Worm (Caenorhabditis elegans): ENCODE results near the gene del-9.

Gene del-9

DNA sequence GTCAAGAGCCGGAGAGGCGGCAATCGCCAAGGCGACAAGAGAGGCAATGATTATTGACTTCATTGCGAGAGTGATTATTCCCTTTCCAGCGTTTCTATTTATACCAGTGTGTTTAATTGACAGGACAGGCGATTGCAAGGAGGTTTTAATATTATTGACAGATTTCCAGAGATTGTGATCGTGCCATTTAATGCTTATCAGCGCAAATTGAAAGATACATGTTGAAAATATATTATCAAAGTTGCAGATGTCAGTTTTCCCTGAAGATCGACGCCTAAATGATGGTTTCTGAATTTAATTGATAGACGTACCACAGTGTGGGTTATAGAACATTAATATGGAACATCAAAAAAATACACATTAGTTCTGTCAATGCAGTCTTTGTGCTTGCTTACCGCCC lies 53.2 kb downstream of the del-9 start, which contains the start of gene vit-4:
Gene vit-4 (minus strand): TSS at position 63 of the 400 bp plus-strand sequence.
- no peak for TF ChIP-seq ham-2 (GFP tag; optimal IDR thresholded peaks at IDR 0.05)
- TF ChIP-seq mep-1 (tag; optimal IDR thresholded peaks at IDR 0.05) = no peak
- no peak for TF ChIP-seq lsy-2 (tag; optimal IDR thresholded peaks at IDR 0.05)
- TF ChIP-seq sem-2 (GFP tag; optimal IDR thresholded peaks at IDR 0.05) = no peak
- TF ChIP-seq ceh-39 (tag; optimal IDR thresholded peaks at IDR 0.05) = no peak
- no peak for TF ChIP-seq mab-5 (tag; optimal IDR thresholded peaks at IDR 0.05)
- no peak for TF ChIP-seq drap-1 (GFP tag; optimal IDR thresholded peaks at IDR 0.05)
- no peak for TF ChIP-seq lin-13 (tag; optimal IDR thresholded peaks at IDR 0.05)
- TF ChIP-seq nhr-28 (tag; optimal IDR thresholded peaks at IDR 0.05) = no peak

Measured in whole organism, mixed stage, embryonic.